Worm (Caenorhabditis elegans) whole organism, L1 larva: ENCODE measurements around the gene C08F11.3.
"Not testable (repeated sequence)": the region's sequence is repeated elsewhere in the genome, so short reads cannot be mapped to it uniquely, and the experiment has no call there.

Experiments used
- ama-1 ChIP-seq: fragments of 150-350 bp; optimal IDR thresholded peaks from 2 replicates; lab custom pipeline; 2014
- elt-3 ChIP-seq, 6 experiments: fragments of 150-350 bp in 1 of 6; sonication (generic microtip); optimal IDR thresholded peaks; 2 replicates each; lab custom pipeline; 2017 to 2018; ENCODE audit warnings: missing biosample characterization in 6 of 6, missing genetic modification characterization in 6 of 6, inconsistent platforms in 1 of 6
- jun-1 ChIP-seq: fragments of 150-350 bp; optimal IDR thresholded peaks from 2 replicates; lab custom pipeline; 2014; ENCODE audit warnings: missing biosample characterization, missing genetic modification reagents, missing genetic modification characterization
- lin-13 ChIP-seq: fragments of 150-350 bp; optimal IDR thresholded peaks from 2 replicates; lab custom pipeline; 2014; ENCODE audit warnings: missing biosample characterization, missing genetic modification reagents, missing genetic modification characterization
- mdl-1 ChIP-seq, 2 experiments: fragments of 150-350 bp; optimal IDR thresholded peaks; 2 replicates each; lab custom pipeline; 2014 to 2017; ENCODE audit warnings: missing biosample characterization in 2 of 2, missing genetic modification characterization in 2 of 2, inconsistent platforms in 1 of 2
- nhr-76 ChIP-seq: sonication (generic microtip); optimal IDR thresholded peaks from 2 replicates; lab custom pipeline; 2017; ENCODE audit warnings: missing biosample characterization, missing genetic modification characterization
- skn-1 ChIP-seq: fragments of 150-350 bp; optimal IDR thresholded peaks from 2 replicates; lab custom pipeline; 2014; ENCODE audit warnings: missing biosample characterization, missing genetic modification characterization
- snpc-4 ChIP-seq: fragments of 150-350 bp; optimal IDR thresholded peaks from 2 replicates; lab custom pipeline; 2014; ENCODE audit warnings: missing biosample characterization, missing genetic modification characterization
- tbx-2 ChIP-seq: sonication (generic microtip); optimal IDR thresholded peaks from 2 replicates; lab custom pipeline; 2016; ENCODE audit warnings: missing genetic modification characterization, missing compliant biosample characterization
- vab-15 ChIP-seq: sonication (generic microtip); optimal IDR thresholded peaks from 2 replicates; lab custom pipeline; 2017; ENCODE audit warnings: missing genotype, mild to moderate bottlenecking, missing genetic modification characterization, missing compliant biosample characterization
- ztf-11 ChIP-seq, 2 experiments: sonication (generic microtip); optimal IDR thresholded peaks; 2 replicates each; lab custom pipeline; 2016 to 2017; ENCODE audit warnings: missing genetic modification characterization in 2 of 2, missing biosample characterization in 1 of 2, missing compliant biosample characterization in 1 of 2
- ztf-4 ChIP-seq: fragments of 150-350 bp; optimal IDR thresholded peaks from 2 replicates; lab custom pipeline; 2014; ENCODE audit warnings: missing biosample characterization, missing genetic modification characterization

DNA sequence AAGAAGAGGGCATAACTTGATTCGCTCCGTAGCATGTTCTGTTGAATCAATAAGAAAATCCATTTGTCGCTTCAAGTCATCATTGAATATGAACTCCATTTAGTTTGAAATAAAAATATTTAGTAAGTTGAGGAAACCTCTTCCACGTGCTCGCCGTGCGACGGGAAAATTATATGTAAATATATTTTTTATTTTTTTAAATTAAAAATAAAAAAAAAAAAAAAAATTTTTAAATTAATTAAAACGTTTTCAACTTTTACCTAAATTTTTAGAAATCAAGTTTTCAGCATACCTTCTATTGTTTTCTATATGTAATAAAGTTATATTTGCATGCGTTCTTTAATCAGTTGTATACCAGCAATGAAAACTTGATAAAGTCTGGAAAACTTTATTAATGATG lies 40.1 kb downstream of the C08F11.3 start, which contains the start of gene Y45F10C.1:
- TF ChIP-seq lin-13; snpc-4; mdl-1 (tag; optimal IDR thresholded peaks at IDR 0.05; lab: Kevin White, UChicago); ztf-11 (tag; optimal IDR thresholded peaks at IDR 0.05; lab: Kevin White, UChicago); ama-1 (lab: Kevin White, UChicago); jun-1 (tag; lab: Kevin White, UChicago); tbx-2 (tag; lab: Kevin White, UChicago); ztf-4; elt-3 (tag; optimal IDR thresholded peaks at IDR 0.05; lab: Kevin White, UChicago); skn-1 (tag; lab: Kevin White, UChicago); vab-15 (tag; lab: Kevin White, UChicago); nhr-76 (tag; lab: Kevin White, UChicago): not testable (repeated sequence)
